Worm (Caenorhabditis elegans) whole organism, late embryonic: ENCODE measurements around the gene nhr-97.

ENCODE experiments used
- C08G9.2 ChIP-seq: sonication (generic microtip); optimal IDR thresholded peaks from 2 replicates; lab custom pipeline; 2016; ENCODE audit warnings: mild to moderate bottlenecking, missing genetic modification characterization, moderate library complexity, missing compliant biosample characterization
- F13H6.1 ChIP-seq: sonication (generic microtip); optimal IDR thresholded peaks from 2 replicates; lab custom pipeline; 2016; ENCODE audit warnings: missing genetic modification characterization, missing compliant biosample characterization
- K09A11.1 ChIP-seq: sonication (generic microtip); optimal IDR thresholded peaks from 2 replicates; lab custom pipeline; 2017; ENCODE audit warnings: antibody characterized with exemption, mild to moderate bottlenecking, missing genetic modification characterization, missing compliant biosample characterization; ENCODE audit not compliant: insufficient read depth
- T23F11.4 ChIP-seq: fragments of 200-800 bp; sonication (Bioruptor generic); optimal IDR thresholded peaks from 2 replicates; lab custom pipeline; 2018; ENCODE audit warnings: mild to moderate bottlenecking, missing genetic modification characterization, missing compliant biosample characterization
- Y22D7AL.16 ChIP-seq: sonication (generic microtip); optimal IDR thresholded peaks from 2 replicates; lab custom pipeline; 2016; ENCODE audit warnings: missing genetic modification characterization, missing compliant biosample characterization
- ahr-1 ChIP-seq: sonication (generic microtip); optimal IDR thresholded peaks from 2 replicates; lab custom pipeline; 2016; ENCODE audit warnings: missing genetic modification characterization, missing compliant biosample characterization
- ama-1 ChIP-seq: fragments of 150-350 bp; optimal IDR thresholded peaks from 2 replicates; lab custom pipeline; 2014
- ceh-14 ChIP-seq: sonication (generic microtip); optimal IDR thresholded peaks from 2 replicates; lab custom pipeline; 2016; ENCODE audit warnings: missing genotype, missing genetic modification characterization, missing compliant biosample characterization
- ceh-22 ChIP-seq: sonication (generic microtip); optimal IDR thresholded peaks from 2 replicates; lab custom pipeline; 2017; ENCODE audit warnings: missing biosample characterization, missing genetic modification characterization
- ceh-24 ChIP-seq: sonication (generic microtip); optimal IDR thresholded peaks from 2 replicates; lab custom pipeline; 2016; ENCODE audit warnings: mild to moderate bottlenecking, missing genetic modification characterization, missing compliant biosample characterization
- ceh-30 ChIP-seq: fragments of 150-350 bp; optimal IDR thresholded peaks from 2 replicates; lab custom pipeline; 2014; ENCODE audit warnings: missing biosample characterization, missing genetic modification characterization
- ceh-34 ChIP-seq: sonication (generic microtip); optimal IDR thresholded peaks from 2 replicates; lab custom pipeline; 2016; ENCODE audit warnings: mild to moderate bottlenecking, missing genetic modification characterization, missing compliant biosample characterization
- ceh-6 ChIP-seq: fragments of 200-800 bp; sonication (Bioruptor generic); optimal IDR thresholded peaks from 2 replicates; lab custom pipeline; 2018; ENCODE audit warnings: mild to moderate bottlenecking, missing genetic modification characterization, missing compliant biosample characterization
- ceh-9 ChIP-seq: sonication (generic microtip); optimal IDR thresholded peaks from 2 replicates; lab custom pipeline; 2016; ENCODE audit warnings: mild to moderate bottlenecking, missing genetic modification characterization, inconsistent platforms, missing compliant biosample characterization
- che-1 ChIP-seq: sonication (generic microtip); optimal IDR thresholded peaks from 2 replicates; lab custom pipeline; 2016; ENCODE audit warnings: mild to moderate bottlenecking, missing genetic modification characterization, missing compliant biosample characterization
- elt-2 ChIP-seq: sonication (generic microtip); optimal IDR thresholded peaks from 2 replicates; lab custom pipeline; 2016; ENCODE audit warnings: missing genetic modification reagents, missing genetic modification characterization, missing compliant biosample characterization
- ets-4 ChIP-seq: sonication (generic microtip); optimal IDR thresholded peaks from 2 replicates; lab custom pipeline; 2016; ENCODE audit warnings: missing genetic modification characterization, missing compliant biosample characterization
- eyg-1 ChIP-seq: sonication (generic microtip); optimal IDR thresholded peaks from 2 replicates; lab custom pipeline; 2016; ENCODE audit warnings: missing genotype, missing genetic modification characterization, missing compliant biosample characterization
- fax-1 ChIP-seq: sonication (generic microtip); optimal IDR thresholded peaks from 2 replicates; lab custom pipeline; 2016; ENCODE audit warnings: missing genotype, missing genetic modification characterization, missing compliant biosample characterization
- fkh-6 ChIP-seq: sonication (generic microtip); optimal IDR thresholded peaks from 2 replicates; lab custom pipeline; 2016; ENCODE audit warnings: missing genetic modification characterization, missing compliant biosample characterization
- gmeb-2 ChIP-seq: sonication (generic microtip); optimal IDR thresholded peaks from 2 replicates; lab custom pipeline; 2016; ENCODE audit warnings: missing genetic modification characterization, inconsistent platforms, missing compliant biosample characterization
- hlh-15 ChIP-seq: sonication (generic microtip); optimal IDR thresholded peaks from 2 replicates; lab custom pipeline; 2016; ENCODE audit warnings: missing genetic modification characterization, missing compliant biosample characterization
- hlh-30 ChIP-seq: sonication (generic microtip); optimal IDR thresholded peaks from 2 replicates; lab custom pipeline; 2017; ENCODE audit warnings: antibody characterized with exemption, missing genetic modification characterization, missing compliant biosample characterization; ENCODE audit not compliant: insufficient read depth
- hlh-6 ChIP-seq: sonication (generic microtip); optimal IDR thresholded peaks from 2 replicates; lab custom pipeline; 2016; ENCODE audit warnings: missing genotype, missing genetic modification characterization, missing compliant biosample characterization
- hlh-8 ChIP-seq: sonication (generic microtip); optimal IDR thresholded peaks from 2 replicates; lab custom pipeline; 2016; ENCODE audit warnings: missing genotype, missing genetic modification characterization, missing compliant biosample characterization
- lin-11 ChIP-seq: fragments of 200-800 bp; sonication (Bioruptor generic); optimal IDR thresholded peaks from 2 replicates; lab custom pipeline; 2018; ENCODE audit warnings: mild to moderate bottlenecking, missing genetic modification characterization, missing compliant biosample characterization
- madf-2 ChIP-seq: sonication (generic microtip); optimal IDR thresholded peaks from 2 replicates; lab custom pipeline; 2017; ENCODE audit warnings: missing genetic modification characterization, missing compliant biosample characterization
- mec-3 ChIP-seq: sonication (generic microtip); optimal IDR thresholded peaks from 2 replicates; lab custom pipeline; 2016; ENCODE audit warnings: borderline replicate concordance, missing genetic modification characterization, missing compliant biosample characterization
- nhr-232 ChIP-seq: sonication (generic microtip); optimal IDR thresholded peaks from 2 replicates; lab custom pipeline; 2016; ENCODE audit warnings: missing genetic modification characterization, missing compliant biosample characterization
- npax-4 ChIP-seq: sonication (generic microtip); optimal IDR thresholded peaks from 2 replicates; lab custom pipeline; 2016; ENCODE audit warnings: missing genetic modification characterization, missing compliant biosample characterization
- odd-2 ChIP-seq: sonication (generic microtip); optimal IDR thresholded peaks from 2 replicates; lab custom pipeline; 2017; ENCODE audit warnings: antibody characterized with exemption, mild to moderate bottlenecking, missing genetic modification characterization, missing compliant biosample characterization
- pag-3 ChIP-seq: sonication (generic microtip); optimal IDR thresholded peaks from 2 replicates; lab custom pipeline; 2016; ENCODE audit warnings: missing compliant biosample characterization, missing genetic modification characterization, borderline replicate concordance
- pat-9 ChIP-seq: fragments of 200-800 bp; sonication (Bioruptor generic); optimal IDR thresholded peaks from 2 replicates; lab custom pipeline; 2018; ENCODE audit warnings: mild to moderate bottlenecking, missing genetic modification characterization, moderate library complexity, missing compliant biosample characterization
- pax-1 ChIP-seq: fragments of 150-350 bp; optimal IDR thresholded peaks from 2 replicates; lab custom pipeline; 2014; ENCODE audit warnings: missing biosample characterization, missing genetic modification characterization
- pha-2 ChIP-seq: sonication (generic microtip); optimal IDR thresholded peaks from 2 replicates; lab custom pipeline; 2017; ENCODE audit warnings: mild to moderate bottlenecking, missing genetic modification characterization, missing compliant biosample characterization
- rnt-1 ChIP-seq: sonication (generic microtip); optimal IDR thresholded peaks from 2 replicates; lab custom pipeline; 2016; ENCODE audit warnings: missing genetic modification characterization, missing compliant biosample characterization
- sdc-2 ChIP-seq: sonication (generic microtip); optimal IDR thresholded peaks from 2 replicates; lab custom pipeline; 2016; ENCODE audit warnings: missing genotype, missing genetic modification characterization, missing compliant biosample characterization
- sox-2 ChIP-seq: fragments of 200-800 bp; sonication (Bioruptor generic); IDR thresholded peaks from 2 replicates; pipeline ENCODE4 v1.3.6; 2022; ENCODE audit warnings: missing genetic modification reagents, missing genetic modification characterization, missing compliant biosample characterization
- sox-4 ChIP-seq: sonication (generic microtip); optimal IDR thresholded peaks from 2 replicates; lab custom pipeline; 2017; ENCODE audit warnings: mild to moderate bottlenecking, missing genetic modification characterization, inconsistent platforms, missing compliant biosample characterization
- syd-9 ChIP-seq: sonication (generic microtip); optimal IDR thresholded peaks from 2 replicates; lab custom pipeline; 2016; ENCODE audit warnings: mild to moderate bottlenecking, missing genetic modification characterization, moderate library complexity, missing compliant biosample characterization
- tbx-2 ChIP-seq: sonication (generic microtip); optimal IDR thresholded peaks from 2 replicates; lab custom pipeline; 2016; ENCODE audit warnings: missing genetic modification characterization, missing compliant biosample characterization
- unc-3 ChIP-seq, 2 experiments: fragments of 200-800 bp in 1 of 2; sonication (Bioruptor generic) in 1 of 2; sonication (generic microtip) in 1 of 2; conservative IDR thresholded peaks in 1 of 2; optimal IDR thresholded peaks in 1 of 2; 2 replicates each; pipeline versions ENCODE4 v1.3.6 to Lab custom; 2016 to 2022; ENCODE audit warnings: missing compliant biosample characterization in 2 of 2, missing genetic modification characterization in 2 of 2, missing genetic modification reagents in 1 of 2
- unc-42 ChIP-seq: sonication (generic microtip); optimal IDR thresholded peaks from 2 replicates; lab custom pipeline; 2016; ENCODE audit warnings: missing genotype, missing genetic modification characterization, missing compliant biosample characterization
- unc-55 ChIP-seq: sonication (generic microtip); optimal IDR thresholded peaks from 2 replicates; lab custom pipeline; 2017; ENCODE audit warnings: missing biosample characterization, missing genetic modification reagents, missing genetic modification characterization
- unc-86 ChIP-seq: sonication (generic microtip); optimal IDR thresholded peaks from 2 replicates; lab custom pipeline; 2016; ENCODE audit warnings: missing genetic modification characterization, missing compliant biosample characterization
- zip-5 ChIP-seq: sonication (generic microtip); optimal IDR thresholded peaks from 2 replicates; lab custom pipeline; 2016; ENCODE audit warnings: missing genetic modification characterization, missing compliant biosample characterization
- ztf-16 ChIP-seq: sonication (generic microtip); optimal IDR thresholded peaks from 2 replicates; lab custom pipeline; 2017; ENCODE audit warnings: missing genetic modification characterization, missing compliant biosample characterization

nhr-97 gene

ce11 chrIV:9772096-9772720 is 14.8 kb downstream of the nhr-97 start, which contains the start of gene cav-1 (continued):
- TF ChIP-seq F13H6.1 (tag; lab: Kevin White, UChicago) = no peak
- no peak for TF ChIP-seq Y22D7AL.16 (tag; lab: Kevin White, UChicago)
- TF ChIP-seq pax-1 (tag; lab: Kevin White, UChicago) = no peak
- TF ChIP-seq mec-3 (tag; lab: Kevin White, UChicago) = no peak
- no peak for TF ChIP-seq nhr-232 (tag; lab: Kevin White, UChicago)
- peak; percentile 52 for TF ChIP-seq unc-55 (GFP tag; lab: Kevin White, UChicago)
- no peak for TF ChIP-seq syd-9 (tag; lab: Kevin White, UChicago)
- TF ChIP-seq ama-1 = peak; percentile 58
- TF ChIP-seq hlh-8 (tag; lab: Kevin White, UChicago) = no peak
- TF ChIP-seq ceh-30 (tag; lab: Kevin White, UChicago) = no peak
- TF ChIP-seq ceh-24 = no peak
- no peak for TF ChIP-seq pat-9 (tag; lab: Kevin White, UChicago)
- no peak for TF ChIP-seq unc-3 (GFP tag; conservative IDR thresholded peaks at IDR 0.05; lab: Robert Waterston, UW)
- no peak for TF ChIP-seq unc-3 (tag; optimal IDR thresholded peaks at IDR 0.05; lab: Kevin White, UChicago)

- TF ChIP-seq syd-9 (tag; lab: Kevin White, UChicago) (no peak), pat-9 (tag; lab: Kevin White, UChicago) (no peak), zip-5 (tag; lab: Kevin White, UChicago) (no peak), ceh-34 (tag; lab: Kevin White, UChicago) (peak; percentile 35), ama-1 (peak; percentile 88), che-1 (no peak), sox-2 (GFP tag; lab: Robert Waterston, UW) (peak; percentile 15; the same call in 1 of the 2 replicates), T23F11.4 (no peak), C08G9.2 (tag; lab: Kevin White, UChicago) (no peak), sox-4 (no peak), pha-2 (tag; lab: Kevin White, UChicago) (peak; percentile 3), pax-1 (tag; lab: Kevin White, UChicago) (no peak), npax-4 (no peak), gmeb-2 (tag; lab: Kevin White, UChicago) (no peak)
These were observed 16.0 kb downstream of the nhr-97 start for ce11 chrIV:9773441-9773840.

ce11 chrIV:9777535-9777934 is 20.1 kb downstream of the nhr-97 start, which contains the start of gene sna-2:
TSS of gene sna-2 (minus strand) at chrIV:9777634.
- no peak for TF ChIP-seq npax-4
- TF ChIP-seq ceh-24 = no peak
- no peak for TF ChIP-seq Y22D7AL.16 (tag; lab: Kevin White, UChicago)
- no peak for TF ChIP-seq ceh-6 (GFP tag; lab: Kevin White, UChicago)
- no peak for TF ChIP-seq madf-2
- no peak for TF ChIP-seq sdc-2 (tag; lab: Kevin White, UChicago)
- no peak for TF ChIP-seq elt-2 (tag; lab: Kevin White, UChicago)
- TF ChIP-seq odd-2 = no peak
- TF ChIP-seq ceh-22 = no peak
- TF ChIP-seq fkh-6 (tag; lab: Kevin White, UChicago) = no peak
- no peak for TF ChIP-seq pat-9 (tag; lab: Kevin White, UChicago)
- no peak for TF ChIP-seq ztf-16 (tag; lab: Kevin White, UChicago)
- no peak for TF ChIP-seq hlh-6 (tag; lab: Kevin White, UChicago)
- TF ChIP-seq pag-3 (tag; lab: Kevin White, UChicago) = no peak
- no peak for TF ChIP-seq hlh-30 (tag; lab: Kevin White, UChicago)
- no peak for TF ChIP-seq che-1
- TF ChIP-seq K09A11.1 (tag; lab: Kevin White, UChicago) = no peak
- TF ChIP-seq C08G9.2 (tag; lab: Kevin White, UChicago) = peak; percentile 83
- TF ChIP-seq eyg-1 (tag; lab: Kevin White, UChicago) = no peak
- TF ChIP-seq hlh-15 (tag; lab: Kevin White, UChicago) = no peak
- no peak for TF ChIP-seq lin-11 (tag; lab: Kevin White, UChicago)
- no peak for TF ChIP-seq F13H6.1 (tag; lab: Kevin White, UChicago)
- TF ChIP-seq ets-4 (tag; lab: Kevin White, UChicago) = peak; percentile 66
- no peak for TF ChIP-seq ceh-14 (tag; lab: Kevin White, UChicago)
- TF ChIP-seq fax-1 = no peak
- TF ChIP-seq unc-86 (tag; lab: Kevin White, UChicago) = no peak
- no peak for TF ChIP-seq ceh-9
- TF ChIP-seq sox-4 = no peak
- TF ChIP-seq tbx-2 (tag; lab: Kevin White, UChicago) = peak; percentile 45
- TF ChIP-seq ahr-1 (tag; lab: Kevin White, UChicago) = no peak
- peak; percentile 54 for TF ChIP-seq unc-42 (tag; lab: Kevin White, UChicago)
- TF ChIP-seq rnt-1 (tag; lab: Kevin White, UChicago) = peak; percentile 50
- TF ChIP-seq sox-2 (GFP tag; lab: Robert Waterston, UW) = no peak
